Worm (Caenorhabditis elegans) whole organism, late embryonic: ENCODE data around the gene F18H3.4.

ENCODE experiments used
- K09A11.1 ChIP-seq: sonication (generic microtip); optimal IDR thresholded peaks from 2 replicates; lab custom pipeline; 2017; ENCODE audit warnings: antibody characterized with exemption, mild to moderate bottlenecking, missing genetic modification characterization, missing compliant biosample characterization; ENCODE audit not compliant: insufficient read depth
- Y22D7AL.16 ChIP-seq: sonication (generic microtip); optimal IDR thresholded peaks from 2 replicates; lab custom pipeline; 2016; ENCODE audit warnings: missing genetic modification characterization, missing compliant biosample characterization
- ceh-14 ChIP-seq: sonication (generic microtip); optimal IDR thresholded peaks from 2 replicates; lab custom pipeline; 2016; ENCODE audit warnings: missing genotype, missing genetic modification characterization, missing compliant biosample characterization
- ceh-18 ChIP-seq: sonication (generic microtip); optimal IDR thresholded peaks from 2 replicates; lab custom pipeline; 2016; ENCODE audit warnings: missing genetic modification characterization, missing compliant biosample characterization
- ceh-2 ChIP-seq: sonication (generic microtip); optimal IDR thresholded peaks from 2 replicates; lab custom pipeline; 2016; ENCODE audit warnings: missing genotype, missing genetic modification characterization, missing compliant biosample characterization
- ceh-22 ChIP-seq: sonication (generic microtip); optimal IDR thresholded peaks from 2 replicates; lab custom pipeline; 2017; ENCODE audit warnings: missing biosample characterization, missing genetic modification characterization
- ceh-34 ChIP-seq: sonication (generic microtip); optimal IDR thresholded peaks from 2 replicates; lab custom pipeline; 2016; ENCODE audit warnings: mild to moderate bottlenecking, missing genetic modification characterization, missing compliant biosample characterization
- ceh-45 ChIP-seq: fragments of 200-800 bp; sonication (Bioruptor generic); IDR thresholded peaks from 2 replicates; pipeline ENCODE4 v1.3.6; 2022; ENCODE audit warnings: missing genetic modification reagents, missing genetic modification characterization, missing compliant biosample characterization
- ceh-48 ChIP-seq: sonication (generic microtip); optimal IDR thresholded peaks from 2 replicates; lab custom pipeline; 2016; ENCODE audit warnings: missing genetic modification characterization, inconsistent platforms, missing compliant biosample characterization
- ceh-9 ChIP-seq: sonication (generic microtip); optimal IDR thresholded peaks from 2 replicates; lab custom pipeline; 2016; ENCODE audit warnings: mild to moderate bottlenecking, missing genetic modification characterization, inconsistent platforms, missing compliant biosample characterization
- che-1 ChIP-seq: sonication (generic microtip); optimal IDR thresholded peaks from 2 replicates; lab custom pipeline; 2016; ENCODE audit warnings: mild to moderate bottlenecking, missing genetic modification characterization, missing compliant biosample characterization
- dve-1 ChIP-seq: sonication (generic microtip); optimal IDR thresholded peaks from 2 replicates; lab custom pipeline; 2017; ENCODE audit warnings: antibody characterized with exemption, mild to moderate bottlenecking, missing genetic modification characterization, missing compliant biosample characterization
- elt-2 ChIP-seq: sonication (generic microtip); optimal IDR thresholded peaks from 2 replicates; lab custom pipeline; 2016; ENCODE audit warnings: missing genetic modification reagents, missing genetic modification characterization, missing compliant biosample characterization
- elt-4 ChIP-seq: sonication (generic microtip); optimal IDR thresholded peaks from 2 replicates; lab custom pipeline; 2016; ENCODE audit warnings: missing genetic modification characterization, missing compliant biosample characterization
- eyg-1 ChIP-seq: sonication (generic microtip); optimal IDR thresholded peaks from 2 replicates; lab custom pipeline; 2016; ENCODE audit warnings: missing genotype, missing genetic modification characterization, missing compliant biosample characterization
- fkh-6 ChIP-seq: sonication (generic microtip); optimal IDR thresholded peaks from 2 replicates; lab custom pipeline; 2016; ENCODE audit warnings: missing genetic modification characterization, missing compliant biosample characterization
- gmeb-2 ChIP-seq: sonication (generic microtip); optimal IDR thresholded peaks from 2 replicates; lab custom pipeline; 2016; ENCODE audit warnings: missing genetic modification characterization, inconsistent platforms, missing compliant biosample characterization
- lim-6 ChIP-seq: sonication (generic microtip); optimal IDR thresholded peaks from 2 replicates; lab custom pipeline; 2016; ENCODE audit warnings: missing genetic modification characterization, missing compliant biosample characterization
- lin-11 ChIP-seq: fragments of 200-800 bp; sonication (Bioruptor generic); optimal IDR thresholded peaks from 2 replicates; lab custom pipeline; 2018; ENCODE audit warnings: mild to moderate bottlenecking, missing genetic modification characterization, missing compliant biosample characterization
- madf-2 ChIP-seq: sonication (generic microtip); optimal IDR thresholded peaks from 2 replicates; lab custom pipeline; 2017; ENCODE audit warnings: missing genetic modification characterization, missing compliant biosample characterization
- nfya-1 ChIP-seq: sonication (generic microtip); optimal IDR thresholded peaks from 2 replicates; lab custom pipeline; 2017; ENCODE audit warnings: missing genetic modification characterization, mild to moderate bottlenecking, missing compliant biosample characterization, antibody characterized with exemption, moderate library complexity
- nhr-11 ChIP-seq: fragments of 150-350 bp; optimal IDR thresholded peaks from 2 replicates; lab custom pipeline; 2014; ENCODE audit warnings: missing biosample characterization, missing genetic modification characterization
- nhr-232 ChIP-seq: sonication (generic microtip); optimal IDR thresholded peaks from 2 replicates; lab custom pipeline; 2016; ENCODE audit warnings: missing genetic modification characterization, missing compliant biosample characterization
- odd-2 ChIP-seq: sonication (generic microtip); optimal IDR thresholded peaks from 2 replicates; lab custom pipeline; 2017; ENCODE audit warnings: antibody characterized with exemption, mild to moderate bottlenecking, missing genetic modification characterization, missing compliant biosample characterization
- pax-1 ChIP-seq: fragments of 150-350 bp; optimal IDR thresholded peaks from 2 replicates; lab custom pipeline; 2014; ENCODE audit warnings: missing biosample characterization, missing genetic modification characterization
- pqm-1 ChIP-seq: sonication (generic microtip); optimal IDR thresholded peaks from 2 replicates; lab custom pipeline; 2016; ENCODE audit warnings: missing genetic modification characterization, missing compliant biosample characterization
- pros-1 ChIP-seq: fragments of 150-350 bp; optimal IDR thresholded peaks from 2 replicates; lab custom pipeline; 2014; ENCODE audit warnings: missing biosample characterization, missing genetic modification reagents, missing genetic modification characterization
- ref-2 ChIP-seq: sonication (generic microtip); optimal IDR thresholded peaks from 2 replicates; lab custom pipeline; 2016; ENCODE audit warnings: missing genetic modification characterization, missing compliant biosample characterization
- sox-4 ChIP-seq: sonication (generic microtip); optimal IDR thresholded peaks from 2 replicates; lab custom pipeline; 2017; ENCODE audit warnings: mild to moderate bottlenecking, missing genetic modification characterization, inconsistent platforms, missing compliant biosample characterization
- unc-3 ChIP-seq, 2 experiments: fragments of 200-800 bp in 1 of 2; sonication (Bioruptor generic) in 1 of 2; sonication (generic microtip) in 1 of 2; conservative IDR thresholded peaks in 1 of 2; optimal IDR thresholded peaks in 1 of 2; 2 replicates each; pipeline versions ENCODE4 v1.3.6 to Lab custom; 2016 to 2022; ENCODE audit warnings: missing compliant biosample characterization in 2 of 2, missing genetic modification characterization in 2 of 2, missing genetic modification reagents in 1 of 2
- unc-42 ChIP-seq: sonication (generic microtip); optimal IDR thresholded peaks from 2 replicates; lab custom pipeline; 2016; ENCODE audit warnings: missing genotype, missing genetic modification characterization, missing compliant biosample characterization
- unc-55 ChIP-seq: sonication (generic microtip); optimal IDR thresholded peaks from 2 replicates; lab custom pipeline; 2017; ENCODE audit warnings: missing biosample characterization, missing genetic modification reagents, missing genetic modification characterization
- unc-86 ChIP-seq: sonication (generic microtip); optimal IDR thresholded peaks from 2 replicates; lab custom pipeline; 2016; ENCODE audit warnings: missing genetic modification characterization, missing compliant biosample characterization

The F18H3.4 gene

DNA sequence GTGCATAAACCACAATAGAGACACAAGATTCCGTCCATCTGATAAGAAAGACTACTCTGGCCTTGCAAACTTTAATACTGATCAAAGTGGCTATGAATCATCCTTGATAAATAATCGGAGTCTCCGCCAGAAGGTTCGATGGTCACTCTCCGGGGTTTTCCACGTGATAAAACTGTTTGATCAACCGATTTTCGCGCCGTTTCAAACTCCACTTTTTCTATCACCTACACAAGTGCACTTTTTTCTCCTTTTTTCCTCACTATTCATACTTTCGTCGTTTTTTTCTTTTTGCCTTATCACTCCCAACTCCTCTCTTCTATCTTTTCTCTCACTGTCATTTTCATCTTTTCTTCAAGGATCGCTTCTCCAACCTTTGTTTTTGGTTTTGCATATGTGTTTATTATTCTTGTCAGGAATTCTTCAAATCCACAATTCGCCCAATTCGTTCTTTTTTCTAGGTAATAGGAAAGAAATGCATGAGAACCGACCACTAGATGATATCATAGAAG lies at the start of gene F18H3.4:
TSS of gene F18H3.4 (plus strand) at position 459 of the 509 bp plus-strand sequence.
- TF ChIP-seq nfya-1 (tag; lab: Kevin White, UChicago) (no peak), pqm-1 (tag; lab: Kevin White, UChicago) (peak; percentile 1), ceh-9 (tag; lab: Kevin White, UChicago) (no peak), elt-2 (tag; lab: Kevin White, UChicago) (peak; percentile 27)
- TF ChIP-seq, all 69 proteins: peak for 2

DNA sequence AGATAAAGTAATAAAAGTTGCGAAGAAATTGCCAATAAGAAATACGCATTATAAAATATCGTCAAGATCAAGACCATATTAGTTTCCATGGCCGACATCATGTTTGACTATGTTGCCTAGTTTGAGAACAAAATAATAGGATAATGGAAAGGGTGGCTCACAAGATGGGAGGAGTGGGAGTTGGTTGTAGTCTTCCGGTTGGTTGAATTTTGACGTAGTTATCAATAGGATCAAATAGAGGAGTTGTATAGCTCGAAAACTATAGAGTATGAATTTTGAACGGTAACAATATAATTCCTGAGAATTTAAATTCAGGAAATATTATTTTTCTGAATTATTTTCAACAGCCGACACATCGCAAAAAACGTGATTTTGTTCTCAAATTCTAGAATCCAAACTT lies 47.2 kb upstream of the F18H3.4 start, which contains the start of gene srd-50:
TSS of gene srd-50 (minus strand) at position 101 of the 400 bp plus-strand sequence.
- TF ChIP-seq nhr-232 (tag; lab: Kevin White, UChicago): no peak
- no peak for TF ChIP-seq pax-1 (tag; lab: Kevin White, UChicago)
- TF ChIP-seq Y22D7AL.16 (tag; lab: Kevin White, UChicago): no peak
- no peak for TF ChIP-seq unc-86
- TF ChIP-seq ceh-14 (tag; lab: Kevin White, UChicago): no peak
- no peak for TF ChIP-seq eyg-1 (tag; lab: Kevin White, UChicago)
- no peak for TF ChIP-seq ceh-34 (tag; lab: Kevin White, UChicago)
- TF ChIP-seq madf-2 (tag; lab: Kevin White, UChicago): no peak
- TF ChIP-seq unc-3 (GFP tag; conservative IDR thresholded peaks at IDR 0.05; lab: Robert Waterston, UW): no peak
- TF ChIP-seq unc-3 (tag; optimal IDR thresholded peaks at IDR 0.05; lab: Kevin White, UChicago): no peak
- no peak for TF ChIP-seq elt-4 (tag; lab: Kevin White, UChicago)
- TF ChIP-seq che-1 (tag; lab: Kevin White, UChicago): no peak
- TF ChIP-seq pros-1 (tag; lab: Kevin White, UChicago): no peak
- TF ChIP-seq ceh-9 (tag; lab: Kevin White, UChicago): no peak

DNA sequence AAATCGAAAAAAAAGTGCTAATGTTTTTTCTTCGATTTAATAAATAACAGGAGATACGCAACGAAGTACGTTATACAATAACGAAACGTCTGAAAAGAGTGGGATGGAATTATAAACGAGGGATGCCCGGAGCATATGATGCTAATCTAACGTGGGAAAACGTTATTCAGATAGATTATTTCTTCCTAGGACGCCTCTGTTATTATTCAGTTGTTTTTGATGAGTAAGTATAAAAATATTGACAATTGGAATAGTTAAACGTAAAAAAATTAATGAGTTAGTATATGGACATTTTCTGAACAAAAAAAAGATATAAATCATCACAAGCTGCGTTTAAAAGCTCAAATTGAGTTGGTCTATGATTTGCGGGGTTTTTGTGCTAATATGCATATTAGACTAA lies 44.1 kb upstream of the F18H3.4 start, which contains the start of gene srd-51:
TSS of gene srd-51 (minus strand) at position 101 of the 400 bp plus-strand sequence.
- no peak for TF ChIP-seq K09A11.1
- no peak for TF ChIP-seq lim-6 (tag; lab: Kevin White, UChicago)
- TF ChIP-seq ref-2 (tag; lab: Kevin White, UChicago): no peak
- TF ChIP-seq sox-4 (tag; lab: Kevin White, UChicago): no peak
- TF ChIP-seq odd-2: no peak
- TF ChIP-seq ceh-48 (tag; lab: Kevin White, UChicago): no peak
- TF ChIP-seq nhr-11 (tag; lab: Kevin White, UChicago): no peak
- TF ChIP-seq unc-86: no peak
- no peak for TF ChIP-seq ceh-45 (GFP tag; lab: Robert Waterston, UW)
- TF ChIP-seq, all 69 proteins: peak for 0

DNA sequence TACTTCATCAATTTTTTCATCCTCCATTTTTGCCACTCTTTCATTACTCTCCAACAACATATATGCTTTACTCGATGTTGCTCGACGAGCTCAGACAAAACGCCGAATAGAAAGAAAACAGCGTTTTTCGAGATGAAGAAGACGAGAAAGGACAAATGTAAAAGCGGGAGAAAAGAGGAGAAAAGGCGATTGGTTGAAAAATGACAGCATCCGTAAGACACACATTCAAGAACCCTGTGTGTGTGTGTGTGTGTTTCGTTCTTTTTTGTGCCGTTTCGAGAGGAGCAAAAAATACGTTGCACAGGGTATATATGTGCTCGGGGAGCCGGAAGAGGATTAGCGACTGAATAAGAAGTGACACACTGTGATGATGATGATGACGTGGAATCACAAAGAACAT lies 35.1 kb upstream of the F18H3.4 start:
- TF ChIP-seq ceh-22 (tag; lab: Kevin White, UChicago) (no peak), dve-1 (tag; lab: Kevin White, UChicago) (no peak), ceh-2 (tag; lab: Kevin White, UChicago) (no peak), nhr-11 (tag; lab: Kevin White, UChicago) (no peak)

DNA sequence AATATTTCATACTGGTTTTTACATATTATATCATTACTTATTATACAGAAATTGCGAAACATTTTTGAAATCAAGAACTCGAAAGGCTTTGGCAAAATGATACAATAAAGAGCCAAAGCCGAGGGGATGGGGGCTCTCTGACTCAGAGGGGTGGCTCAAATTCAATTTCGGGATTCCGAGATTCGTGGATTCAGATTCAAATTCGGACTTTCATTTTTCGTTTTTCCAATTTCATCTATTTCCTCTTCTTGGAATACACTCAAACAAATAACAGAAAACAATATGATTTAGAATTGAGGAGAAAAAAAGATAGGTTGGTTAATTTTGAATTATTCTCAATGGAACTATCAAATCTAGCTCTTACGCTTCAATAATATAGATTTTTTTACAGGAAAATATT lies 29.8 kb upstream of the F18H3.4 start:
- no peak for TF ChIP-seq ceh-48 (tag; lab: Kevin White, UChicago)
- no peak for TF ChIP-seq gmeb-2 (tag; lab: Kevin White, UChicago)
- TF ChIP-seq fkh-6: no peak
- TF ChIP-seq lin-11: no peak
- peak; percentile 70 for TF ChIP-seq unc-42 (tag; lab: Kevin White, UChicago)
- no peak for TF ChIP-seq unc-55
- no peak for TF ChIP-seq ceh-18 (tag; lab: Kevin White, UChicago)
